Worm (Caenorhabditis elegans): ENCODE measurements around the gene cyp-13A12.

Gene cyp-13A12

DNA sequence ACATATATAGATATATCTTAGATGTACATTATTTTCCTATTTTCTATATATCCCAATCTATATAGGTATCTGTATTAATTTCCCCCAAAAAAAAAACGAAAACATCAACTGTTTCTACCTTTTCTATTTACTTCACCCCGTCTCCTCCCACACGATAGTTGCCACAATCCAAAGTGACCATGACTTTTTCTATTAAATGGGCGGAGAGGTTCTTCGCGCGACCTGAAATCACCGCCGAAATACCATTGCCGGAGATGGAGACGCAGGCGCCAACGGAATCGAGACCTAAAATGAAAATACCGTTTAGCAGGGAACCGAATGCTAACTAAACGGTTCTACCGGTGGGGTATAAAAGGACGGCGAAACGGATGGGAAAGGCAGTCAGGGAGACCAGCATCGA is 5.7 kb upstream of the cyp-13A12 start, which contains the start of gene col-98:
Gene col-98, plus strand, starts transcription at position 390 of the 400 bp plus-strand sequence.
- TF ChIP-seq tbx-11 (GFP tag; IDR thresholded peaks at IDR 0.05), result no peak
- no peak for TF ChIP-seq ceh-13 (GFP tag; optimal IDR thresholded peaks at IDR 0.05)
- no peak for TF ChIP-seq scrt-1 (GFP tag; IDR thresholded peaks at IDR 0.05)
- TF ChIP-seq sea-1 (GFP tag; conservative IDR thresholded peaks at IDR 0.05), result no peak
- no peak for TF ChIP-seq hmbx-1 (tag; optimal IDR thresholded peaks at IDR 0.05)
- no peak for TF ChIP-seq hnd-1 (tag; optimal IDR thresholded peaks at IDR 0.05)
- no peak for TF ChIP-seq ama-1 (optimal IDR thresholded peaks at IDR 0.05)
- TF ChIP-seq aly-1 (tag; optimal IDR thresholded peaks at IDR 0.05), result no peak
- no peak for TF ChIP-seq F13C5.2 (tag; optimal IDR thresholded peaks at IDR 0.05)
- no peak for TF ChIP-seq ceh-36 (tag; optimal IDR thresholded peaks at IDR 0.05)
- no peak for TF ChIP-seq tbx-37 (GFP tag; conservative IDR thresholded peaks at IDR 0.05)
- TF ChIP-seq ets-7 (tag; optimal IDR thresholded peaks at IDR 0.05), result no peak

DNA sequence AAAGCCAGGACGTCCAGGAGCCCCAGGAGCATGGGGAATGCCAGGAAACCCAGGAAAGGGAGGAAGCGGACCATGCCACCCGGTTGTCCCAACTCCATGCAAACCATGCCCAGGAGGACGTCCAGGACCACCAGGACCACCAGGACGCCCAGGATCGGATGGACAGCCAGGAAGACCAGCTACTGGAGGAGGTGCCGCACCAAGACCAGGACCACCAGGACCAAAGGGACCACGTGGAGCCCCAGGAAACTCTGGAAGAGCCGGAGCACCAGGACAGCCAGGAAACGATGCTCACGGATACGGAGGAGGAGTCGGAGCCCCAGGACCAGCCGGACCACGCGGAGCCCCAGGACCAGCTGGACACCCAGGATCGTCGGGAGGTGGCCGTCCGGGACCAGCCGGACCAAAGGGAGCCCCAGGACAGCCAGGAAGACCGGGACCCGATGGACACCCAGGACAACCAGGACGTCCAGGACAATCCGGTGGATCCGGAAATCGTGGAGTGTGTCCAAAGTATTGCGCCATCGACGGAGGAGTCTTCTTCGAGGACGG is 4.7 kb upstream of the cyp-13A12 start:
- no peak for TF ChIP-seq hmbx-1 (tag; optimal IDR thresholded peaks at IDR 0.05)
- no peak for TF ChIP-seq ceh-13 (GFP tag; optimal IDR thresholded peaks at IDR 0.05)
- TF ChIP-seq ceh-36 (tag; optimal IDR thresholded peaks at IDR 0.05), result no peak
- TF ChIP-seq sea-1 (GFP tag; conservative IDR thresholded peaks at IDR 0.05), result no peak
- no peak for TF ChIP-seq scrt-1 (GFP tag; IDR thresholded peaks at IDR 0.05)
- no peak for TF ChIP-seq B0310.2 (tag; optimal IDR thresholded peaks at IDR 0.05)

DNA sequence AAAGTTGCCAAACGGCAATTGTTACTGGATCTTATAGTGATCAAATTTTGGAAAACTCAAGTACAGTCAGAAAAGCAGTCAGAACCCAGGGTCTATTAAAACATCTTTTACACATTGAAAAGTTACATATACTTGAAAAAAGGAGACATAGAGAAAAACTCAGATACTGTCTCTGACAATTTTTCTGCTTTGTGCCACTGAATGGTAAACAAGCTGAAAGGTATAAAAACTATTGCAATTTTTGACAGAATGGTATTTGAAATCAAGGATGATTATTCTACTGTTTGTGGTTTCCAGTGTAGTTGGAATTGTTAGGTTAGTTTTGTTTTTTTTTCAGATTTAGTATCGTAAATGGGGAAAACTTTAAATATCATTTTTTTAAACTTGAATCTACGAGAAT is 3.6 kb upstream of the cyp-13A12 start, which contains the start of gene cyp-13A11:
Gene cyp-13A11, plus strand, starts transcription at position 266 of the 400 bp plus-strand sequence.
- no peak for TF ChIP-seq flt-1 (GFP tag; IDR thresholded peaks at IDR 0.05)
- no peak for TF ChIP-seq ama-1 (optimal IDR thresholded peaks at IDR 0.05)
- no peak for TF ChIP-seq ceh-36 (tag; optimal IDR thresholded peaks at IDR 0.05)
- TF ChIP-seq aly-1 (tag; optimal IDR thresholded peaks at IDR 0.05), result no peak
- TF ChIP-seq ceh-13 (GFP tag; optimal IDR thresholded peaks at IDR 0.05), result no peak
- TF ChIP-seq tbx-11 (GFP tag; IDR thresholded peaks at IDR 0.05), result no peak
- TF ChIP-seq pes-1 (GFP tag; IDR thresholded peaks at IDR 0.05), result no peak
- no peak for TF ChIP-seq hmg-4 (GFP tag; optimal IDR thresholded peaks at IDR 0.05)
- no peak for TF ChIP-seq tra-4 (tag; optimal IDR thresholded peaks at IDR 0.05)
- no peak for TF ChIP-seq hnd-1 (tag; optimal IDR thresholded peaks at IDR 0.05)
- TF ChIP-seq tbx-37 (GFP tag; conservative IDR thresholded peaks at IDR 0.05), result no peak
- no peak for TF ChIP-seq B0310.2 (tag; optimal IDR thresholded peaks at IDR 0.05)
- TF ChIP-seq hmbx-1 (tag; optimal IDR thresholded peaks at IDR 0.05), result no peak
- no peak for TF ChIP-seq F13C5.2 (tag; optimal IDR thresholded peaks at IDR 0.05)
- no peak for TF ChIP-seq scrt-1 (GFP tag; IDR thresholded peaks at IDR 0.05)

DNA sequence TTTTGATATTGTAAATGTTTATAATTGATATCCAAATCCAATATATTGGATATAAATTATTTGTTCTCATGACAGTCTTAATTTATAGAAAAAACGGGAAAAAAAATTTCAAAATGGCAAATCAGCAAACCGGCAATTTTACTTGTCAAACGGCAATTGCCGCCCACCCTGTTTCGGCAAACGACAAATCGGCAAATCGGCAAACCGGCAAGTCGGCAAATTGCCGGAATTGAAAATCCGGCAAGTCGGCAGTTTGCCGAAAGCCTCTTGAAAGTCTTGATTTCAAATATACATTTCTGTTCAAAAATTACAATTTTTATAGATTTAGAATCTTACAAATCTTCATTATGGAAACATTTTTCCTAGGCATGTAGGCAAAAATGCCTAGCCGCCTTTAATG is 3.6 kb downstream of the cyp-13A12 start:
- TF ChIP-seq F13C5.2 (tag; optimal IDR thresholded peaks at IDR 0.05), result no peak
- no peak for TF ChIP-seq tbx-37 (GFP tag; conservative IDR thresholded peaks at IDR 0.05)
- no peak for TF ChIP-seq flt-1 (GFP tag; IDR thresholded peaks at IDR 0.05)
- no peak for TF ChIP-seq aly-1 (tag; optimal IDR thresholded peaks at IDR 0.05)
- TF ChIP-seq B0310.2 (tag; optimal IDR thresholded peaks at IDR 0.05), result no peak
- TF ChIP-seq sea-1 (GFP tag; conservative IDR thresholded peaks at IDR 0.05), result no peak
- no peak for TF ChIP-seq hnd-1 (tag; optimal IDR thresholded peaks at IDR 0.05)
- no peak for TF ChIP-seq ets-7 (tag; optimal IDR thresholded peaks at IDR 0.05)
- TF ChIP-seq ceh-13 (GFP tag; optimal IDR thresholded peaks at IDR 0.05), result no peak
- TF ChIP-seq ama-1 (optimal IDR thresholded peaks at IDR 0.05), result no peak
- TF ChIP-seq hmg-4 (GFP tag; optimal IDR thresholded peaks at IDR 0.05), result no peak
- TF ChIP-seq tra-4 (tag; optimal IDR thresholded peaks at IDR 0.05), result no peak
- no peak for TF ChIP-seq hmbx-1 (tag; optimal IDR thresholded peaks at IDR 0.05)
- TF ChIP-seq ceh-36 (tag; optimal IDR thresholded peaks at IDR 0.05), result no peak
- TF ChIP-seq scrt-1 (GFP tag; IDR thresholded peaks at IDR 0.05), result no peak
- TF ChIP-seq pes-1 (GFP tag; IDR thresholded peaks at IDR 0.05), result no peak
- TF ChIP-seq tbx-11 (GFP tag; IDR thresholded peaks at IDR 0.05), result no peak

DNA sequence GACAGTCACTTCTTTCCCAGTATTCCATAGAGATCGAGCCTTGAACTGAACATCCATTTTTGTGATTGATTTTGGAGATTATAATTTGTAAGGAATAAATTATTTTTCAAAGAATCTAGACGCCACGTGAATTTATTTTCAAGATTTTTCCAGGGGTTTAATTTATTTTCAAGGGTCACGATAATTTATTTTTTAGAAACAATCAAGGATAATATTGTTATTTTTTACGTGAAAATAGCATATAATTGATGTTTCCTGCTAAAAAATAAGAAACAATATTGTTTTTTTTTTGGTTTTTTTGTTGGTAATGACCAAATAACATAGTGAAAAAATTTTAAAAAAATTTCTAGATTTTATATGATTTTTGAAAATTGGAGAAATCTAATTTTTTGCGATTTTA is 5.3 kb downstream of the cyp-13A12 start, which contains the start of gene F14F7.4:
Gene F14F7.4, minus strand, starts transcription at position 101 of the 400 bp plus-strand sequence.
- TF ChIP-seq hnd-1 (tag; optimal IDR thresholded peaks at IDR 0.05), result no peak
- TF ChIP-seq aly-1 (tag; optimal IDR thresholded peaks at IDR 0.05), result no peak
- TF ChIP-seq ama-1 (optimal IDR thresholded peaks at IDR 0.05), result no peak
- TF ChIP-seq ceh-36 (tag; optimal IDR thresholded peaks at IDR 0.05), result no peak
- TF ChIP-seq tbx-11 (GFP tag; IDR thresholded peaks at IDR 0.05), result no peak
- no peak for TF ChIP-seq tra-4 (tag; optimal IDR thresholded peaks at IDR 0.05)
- TF ChIP-seq hmbx-1 (tag; optimal IDR thresholded peaks at IDR 0.05), result no peak
- TF ChIP-seq ceh-13 (GFP tag; optimal IDR thresholded peaks at IDR 0.05), result no peak
- no peak for TF ChIP-seq B0310.2 (tag; optimal IDR thresholded peaks at IDR 0.05)
- no peak for TF ChIP-seq pes-1 (GFP tag; IDR thresholded peaks at IDR 0.05)
- TF ChIP-seq scrt-1 (GFP tag; IDR thresholded peaks at IDR 0.05), result no peak
- no peak for TF ChIP-seq ets-7 (tag; optimal IDR thresholded peaks at IDR 0.05)
- TF ChIP-seq tbx-37 (GFP tag; conservative IDR thresholded peaks at IDR 0.05), result no peak
- no peak for TF ChIP-seq F13C5.2 (tag; optimal IDR thresholded peaks at IDR 0.05)
- TF ChIP-seq sea-1 (GFP tag; conservative IDR thresholded peaks at IDR 0.05), result no peak
- no peak for TF ChIP-seq flt-1 (GFP tag; IDR thresholded peaks at IDR 0.05)
- TF ChIP-seq hmg-4 (GFP tag; optimal IDR thresholded peaks at IDR 0.05), result no peak

DNA sequence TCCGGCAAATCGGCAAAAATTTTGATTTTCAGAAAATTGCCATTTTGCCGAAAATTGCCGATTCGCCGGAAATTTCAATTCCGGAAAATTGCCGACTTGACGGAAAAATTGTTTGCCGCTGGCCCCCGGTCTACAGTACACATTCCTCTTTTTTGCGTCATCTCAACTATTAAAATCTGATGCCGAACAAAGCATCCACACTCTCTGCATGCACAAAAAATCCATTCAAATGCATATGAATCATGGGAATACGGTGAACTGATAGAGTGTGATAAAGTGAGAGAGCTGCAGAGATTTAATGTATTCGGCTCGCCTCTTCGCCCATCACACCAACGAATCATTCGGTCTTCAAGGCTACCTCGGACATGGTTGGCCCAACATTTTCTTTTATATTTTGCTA is 6.2 kb downstream of the cyp-13A12 start, which contains the start of gene F14F7.7:
Gene F14F7.7, plus strand, starts transcription at position 354 of the 400 bp plus-strand sequence.
- TF ChIP-seq hmbx-1 (tag; optimal IDR thresholded peaks at IDR 0.05) (no peak), ama-1 (optimal IDR thresholded peaks at IDR 0.05) (no peak), hnd-1 (tag; optimal IDR thresholded peaks at IDR 0.05) (no peak), aly-1 (tag; optimal IDR thresholded peaks at IDR 0.05) (no peak), tbx-11 (GFP tag; IDR thresholded peaks at IDR 0.05) (no peak), ceh-13 (GFP tag; optimal IDR thresholded peaks at IDR 0.05) (no peak), tra-4 (tag; optimal IDR thresholded peaks at IDR 0.05) (no peak)

DNA sequence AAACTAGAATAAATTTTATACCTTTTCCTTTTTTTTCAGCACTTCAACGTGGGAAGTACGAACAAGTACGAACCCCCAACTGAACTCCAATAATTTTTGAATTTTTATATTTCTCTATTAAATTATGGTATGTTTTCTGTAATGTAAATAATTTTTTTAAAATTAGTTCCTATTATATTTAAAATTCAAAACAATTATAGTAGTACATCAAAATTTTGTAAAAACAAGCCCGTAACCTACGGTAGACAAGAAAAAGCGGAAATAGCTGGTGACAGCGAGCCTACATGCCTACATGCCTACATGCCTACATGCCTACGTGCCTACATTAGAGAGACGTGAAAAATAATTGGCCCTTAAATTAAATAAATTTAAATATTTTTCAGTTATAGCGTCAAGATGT is 7.4 kb downstream of the cyp-13A12 start, which contains the start of gene F14F7.5:
Gene F14F7.5, plus strand, starts transcription at position 301 of the 400 bp plus-strand sequence.
- TF ChIP-seq pes-1 (GFP tag; IDR thresholded peaks at IDR 0.05) (no peak), sea-1 (GFP tag; conservative IDR thresholded peaks at IDR 0.05) (no peak), B0310.2 (tag; optimal IDR thresholded peaks at IDR 0.05) (no peak), tbx-37 (GFP tag; conservative IDR thresholded peaks at IDR 0.05) (no peak), scrt-1 (GFP tag; IDR thresholded peaks at IDR 0.05) (no peak), hmbx-1 (tag; optimal IDR thresholded peaks at IDR 0.05) (no peak), hnd-1 (tag; optimal IDR thresholded peaks at IDR 0.05) (no peak), ets-7 (tag; optimal IDR thresholded peaks at IDR 0.05) (no peak), F13C5.2 (tag; optimal IDR thresholded peaks at IDR 0.05) (no peak), flt-1 (GFP tag; IDR thresholded peaks at IDR 0.05) (no peak), tra-4 (tag; optimal IDR thresholded peaks at IDR 0.05) (no peak), ceh-13 (GFP tag; optimal IDR thresholded peaks at IDR 0.05) (no peak), tbx-11 (GFP tag; IDR thresholded peaks at IDR 0.05) (no peak), ama-1 (optimal IDR thresholded peaks at IDR 0.05) (no peak), hmg-4 (GFP tag; optimal IDR thresholded peaks at IDR 0.05) (no peak), ceh-36 (tag; optimal IDR thresholded peaks at IDR 0.05) (no peak)

All from whole organism, early embryonic.